Worm (Caenorhabditis elegans) whole organism, L4 larva: ENCODE results near the gene prp-38.

Source experiments
- F10B5.3 ChIP-seq: sonication (generic microtip); optimal IDR thresholded peaks from 2 replicates; lab custom pipeline; 2016; ENCODE audit warnings: mild to moderate bottlenecking, missing genetic modification characterization, missing compliant biosample characterization
- ces-1 ChIP-seq: fragments of 150-350 bp; sonication (generic microtip); optimal IDR thresholded peaks from 4 replicates; lab custom pipeline; 2014; ENCODE audit warnings: missing biosample characterization, missing genetic modification reagents, missing genetic modification characterization
- lin-39 ChIP-seq: fragments of 150-350 bp; optimal IDR thresholded peaks from 2 replicates; lab custom pipeline; 2014; ENCODE audit warnings: missing biosample characterization, missing genetic modification reagents, missing genetic modification characterization
- nhr-111 ChIP-seq: fragments of 200-800 bp; sonication (Bioruptor generic); optimal IDR thresholded peaks from 2 replicates; lab custom pipeline; 2018; ENCODE audit warnings: mild to moderate bottlenecking, missing genetic modification characterization, missing compliant biosample characterization
- nhr-6 ChIP-seq: fragments of 150-350 bp; optimal IDR thresholded peaks from 2 replicates; lab custom pipeline; 2014; ENCODE audit warnings: missing biosample characterization, missing genetic modification characterization
- sdz-12 ChIP-seq: fragments of 200-800 bp; sonication (Bioruptor generic); optimal IDR thresholded peaks from 2 replicates; lab custom pipeline; 2018; ENCODE audit warnings: mild to moderate bottlenecking, missing genetic modification characterization, missing compliant biosample characterization
- unc-62 ChIP-seq, 3 experiments: fragments of 150-350 bp in 1 of 3; sonication (generic microtip); optimal IDR thresholded peaks in 2 of 3; peaks in 1 of 3; 1 replicate in 1 of 3; 2 replicates in 2 of 3; lab custom pipeline; 2014 to 2017; ENCODE audit warnings: missing biosample characterization in 3 of 3, missing genetic modification characterization in 3 of 3, missing genetic modification reagents in 3 of 3, missing genotype in 1 of 3

- no peak for TF ChIP-seq nhr-111 (GFP tag; lab: Kevin White, UChicago)
- TF ChIP-seq unc-62 (GFP tag; optimal IDR thresholded peaks at IDR 0.05 in 1 of 2; lab: Kevin White, UChicago) = no peak
- TF ChIP-seq unc-62 (tag; optimal IDR thresholded peaks at IDR 0.05; lab: Kevin White, UChicago) = no peak
- no peak for TF ChIP-seq lin-39
- TF ChIP-seq ces-1 (GFP tag; lab: Kevin White, UChicago) = no peak
- no peak for TF ChIP-seq nhr-6
- TF ChIP-seq sdz-12 (GFP tag; lab: Kevin White, UChicago) = no peak
- TF ChIP-seq F10B5.3 = no peak
Measured at ce11 chrV:10802060-10802459, 3.8 kb downstream of the prp-38 start.
